Fruit fly (Drosophila melanogaster) Kc167 (cell line): ENCODE measurements around the gene bark.

ENCODE experiments used
- Myc ChIP-seq: fragments of >200 bp; optimal IDR thresholded peaks from 2 replicates; lab custom pipeline; 2017; ENCODE audit warnings: missing external identifiers
- Sin3A ChIP-seq: fragments of >200 bp; optimal IDR thresholded peaks from 2 replicates; lab custom pipeline; 2018; ENCODE audit warnings: missing external identifiers
- h ChIP-seq: fragments of >200 bp; optimal IDR thresholded peaks from 3 replicates; lab custom pipeline; 2018; ENCODE audit warnings: missing external identifiers
- insv ChIP-seq: fragments of >200 bp; optimal IDR thresholded peaks from 3 replicates; lab custom pipeline; 2018; ENCODE audit warnings: missing external identifiers
- psq ChIP-seq: fragments of >200 bp; optimal IDR thresholded peaks from 2 replicates; lab custom pipeline; 2017; ENCODE audit warnings: missing external identifiers
- ttk ChIP-seq: sonication (Bioruptor generic); optimal IDR thresholded peaks from 2 replicates; lab custom pipeline; 2017; ENCODE audit warnings: missing external identifiers

The bark gene

DNA sequence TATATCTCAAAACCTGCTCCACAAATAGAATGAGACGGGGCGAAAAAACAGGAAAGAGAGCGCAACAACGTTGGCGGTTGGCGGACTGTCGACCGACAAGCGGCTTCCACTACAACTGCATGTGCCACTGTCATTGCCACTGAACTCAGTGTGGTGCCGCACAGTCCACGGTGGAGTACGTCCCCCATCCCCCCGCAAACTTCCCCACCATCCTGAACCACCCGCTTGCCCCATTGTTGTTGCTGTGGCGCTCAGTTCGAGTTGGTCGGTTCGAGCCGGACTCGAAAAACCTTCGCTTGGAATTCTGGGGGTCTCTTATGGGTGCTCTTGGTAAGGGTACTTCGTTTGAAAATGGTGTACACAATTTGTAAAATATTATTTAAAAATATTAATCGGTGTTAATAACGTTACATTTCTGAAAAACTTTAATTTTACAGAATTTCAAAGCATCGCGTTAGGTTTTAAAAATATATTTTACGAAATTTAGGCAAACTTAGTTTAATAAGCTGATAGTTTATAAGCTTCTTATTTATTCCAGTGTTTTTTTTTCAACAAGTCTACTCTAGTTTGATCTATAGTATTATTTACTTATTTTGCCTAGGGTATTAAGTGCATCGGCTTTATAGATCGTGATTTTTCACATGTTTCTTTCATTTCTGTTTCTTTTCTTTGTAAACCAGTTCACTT lies 13.9 kb upstream of the bark start:
- TF ChIP-seq h (lab: Kevin White, UChicago) = no peak
- TF ChIP-seq Myc (lab: Kevin White, UChicago) = no peak
- no peak for TF ChIP-seq ttk (lab: Kevin White, UChicago)
- no peak for TF ChIP-seq psq
- no peak for TF ChIP-seq insv (lab: Kevin White, UChicago)
- TF ChIP-seq Sin3A (lab: Kevin White, UChicago) = no peak

DNA sequence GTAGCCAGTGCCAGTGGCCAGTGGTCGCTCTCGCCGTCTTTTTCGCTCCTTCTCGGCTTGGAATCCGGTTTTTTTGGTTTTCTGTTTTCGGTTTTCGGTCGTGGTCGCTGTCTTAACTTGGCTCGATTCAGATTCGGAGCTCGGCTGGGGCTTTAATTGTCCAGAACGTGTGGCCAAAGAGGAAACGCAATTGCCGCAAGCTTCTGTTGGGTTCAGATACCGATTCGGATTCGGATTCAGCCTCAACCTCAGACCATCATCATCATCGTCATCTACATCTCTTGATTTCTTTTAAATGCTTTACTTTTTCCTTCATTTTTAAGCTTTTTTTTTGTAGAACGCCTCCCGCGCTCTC lies 13.4 kb upstream of the bark start:
- TF ChIP-seq Myc (lab: Kevin White, UChicago) (no peak), ttk (lab: Kevin White, UChicago) (no peak), h (lab: Kevin White, UChicago) (no peak), psq (no peak), insv (lab: Kevin White, UChicago) (no peak), Sin3A (lab: Kevin White, UChicago) (no peak)

DNA sequence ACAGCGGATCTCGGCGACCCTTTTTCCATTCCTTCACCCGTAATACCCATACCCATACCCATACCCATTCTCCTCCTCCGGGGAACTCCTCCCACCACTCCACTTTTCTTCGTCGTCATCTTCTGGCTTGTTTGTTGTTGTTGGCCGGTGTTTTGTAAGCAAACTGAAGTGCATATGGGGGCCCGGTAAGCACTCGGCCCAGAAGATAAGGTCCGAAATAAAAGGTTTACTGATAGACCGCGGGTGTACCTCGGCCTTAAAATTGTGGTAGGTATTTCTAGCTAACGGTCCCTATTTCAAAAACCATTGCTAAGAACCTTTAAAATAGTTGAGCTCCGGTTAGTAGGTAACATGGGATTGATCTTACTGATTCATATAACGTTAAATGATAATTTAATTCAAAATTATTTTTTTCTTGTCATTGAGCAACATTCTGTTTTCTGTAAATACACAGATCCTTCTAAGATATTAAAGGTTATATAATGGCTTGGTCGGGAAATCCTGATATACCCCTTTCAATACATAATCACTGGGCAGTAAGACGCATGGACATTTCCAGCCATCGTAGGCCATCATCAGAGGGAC lies 11.1 kb upstream of the bark start:
- TF ChIP-seq ttk (lab: Kevin White, UChicago) = no peak
- TF ChIP-seq Sin3A (lab: Kevin White, UChicago) = no peak
- no peak for TF ChIP-seq Myc (lab: Kevin White, UChicago)
- no peak for TF ChIP-seq psq
- TF ChIP-seq insv (lab: Kevin White, UChicago) = no peak
- no peak for TF ChIP-seq h (lab: Kevin White, UChicago)

DNA sequence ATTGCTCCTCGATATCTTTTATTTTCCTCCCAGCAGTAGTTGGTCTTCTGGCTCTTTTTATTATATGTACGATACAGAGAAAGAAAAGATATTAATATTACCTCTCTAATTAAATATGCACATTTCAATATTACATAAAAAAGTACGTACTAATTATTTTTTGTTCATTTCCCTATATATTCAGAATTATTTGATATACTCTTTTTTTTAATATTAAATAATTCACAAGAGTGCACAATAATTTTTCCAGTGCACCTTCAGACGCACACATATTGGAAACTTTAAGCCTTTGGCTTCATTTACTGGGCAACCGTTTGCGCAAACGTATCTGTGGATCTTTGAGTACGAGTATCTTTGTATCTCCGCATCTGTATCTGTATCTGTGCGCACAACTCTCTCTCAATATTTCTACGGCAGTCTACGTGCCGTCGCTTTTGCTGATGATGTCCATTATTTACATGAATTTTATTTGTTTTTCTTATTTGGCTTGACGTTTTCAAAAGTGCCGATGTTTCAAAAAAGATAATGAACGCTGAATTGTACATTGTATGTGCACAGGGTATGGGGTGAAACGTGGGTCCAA lies 10.3 kb upstream of the bark start:
- TF ChIP-seq Myc (lab: Kevin White, UChicago) = no peak
- no peak for TF ChIP-seq insv (lab: Kevin White, UChicago)
- TF ChIP-seq ttk (lab: Kevin White, UChicago) = no peak
- no peak for TF ChIP-seq h (lab: Kevin White, UChicago)

DNA sequence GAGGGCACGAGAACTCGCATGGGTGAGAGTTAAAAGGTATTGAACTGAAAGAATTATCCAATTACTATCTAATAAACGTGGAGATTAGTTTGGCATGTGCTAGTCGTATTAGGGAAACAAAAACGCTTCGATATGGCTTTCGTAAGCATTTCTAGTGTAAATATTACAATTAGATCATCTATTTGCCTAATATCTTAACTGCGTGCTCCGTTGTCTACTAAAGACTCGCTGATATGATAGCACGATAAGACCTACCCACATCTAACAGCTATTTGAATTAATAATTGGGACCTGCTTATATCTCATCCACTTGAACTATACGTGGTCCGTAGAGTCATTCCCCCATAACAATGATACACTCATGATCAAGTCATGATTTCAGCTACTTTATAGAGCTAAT lies 9.5 kb upstream of the bark start:
- TF ChIP-seq psq = no peak
- no peak for TF ChIP-seq h (lab: Kevin White, UChicago)
- no peak for TF ChIP-seq Myc (lab: Kevin White, UChicago)
- no peak for TF ChIP-seq insv (lab: Kevin White, UChicago)
- no peak for TF ChIP-seq ttk (lab: Kevin White, UChicago)
- TF ChIP-seq Sin3A (lab: Kevin White, UChicago) = no peak

DNA sequence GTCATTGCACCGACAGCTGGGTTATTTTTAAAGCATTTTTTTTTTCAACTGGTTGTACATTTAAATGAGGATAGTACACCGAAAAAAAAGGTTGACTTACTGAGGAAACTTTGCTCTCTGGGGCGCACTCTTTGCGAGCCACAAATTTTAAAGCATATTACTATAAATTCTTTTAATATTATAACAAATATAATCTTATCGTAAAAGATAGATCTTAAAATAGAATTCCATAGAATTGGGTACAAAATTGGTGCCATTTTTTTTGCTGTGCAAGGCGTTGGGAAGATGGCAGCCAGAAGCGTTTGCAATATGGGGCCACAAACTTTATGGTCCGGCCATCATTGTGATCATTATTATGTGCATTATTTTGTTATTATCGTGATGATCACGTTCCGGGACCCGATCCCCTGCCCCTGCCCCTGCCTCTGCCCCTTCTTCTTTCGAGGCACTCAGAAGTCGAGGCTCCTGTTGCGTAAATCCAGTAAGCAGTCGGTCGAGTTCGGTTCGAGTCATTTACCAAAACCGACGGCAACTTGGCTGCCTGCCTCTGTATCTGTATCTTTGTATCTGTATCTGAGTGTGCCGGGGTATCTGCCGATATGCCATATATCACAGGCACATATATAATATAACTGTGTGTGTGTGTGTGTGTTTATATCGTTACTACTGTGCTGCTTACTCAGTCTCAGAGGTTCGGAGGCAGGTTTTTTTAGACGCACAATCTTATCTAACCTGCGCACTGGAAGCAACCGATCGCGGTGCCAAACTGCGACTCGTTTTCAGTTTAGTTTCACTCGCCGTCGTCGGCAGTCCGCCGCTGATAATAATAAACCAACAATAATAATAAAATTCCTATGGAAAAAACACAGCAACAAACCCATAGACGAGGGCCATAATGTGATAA lies 8.6 kb upstream of the bark start:
- TF ChIP-seq insv (lab: Kevin White, UChicago) = no peak
- TF ChIP-seq ttk (lab: Kevin White, UChicago) = no peak
- no peak for TF ChIP-seq Sin3A (lab: Kevin White, UChicago)

DNA sequence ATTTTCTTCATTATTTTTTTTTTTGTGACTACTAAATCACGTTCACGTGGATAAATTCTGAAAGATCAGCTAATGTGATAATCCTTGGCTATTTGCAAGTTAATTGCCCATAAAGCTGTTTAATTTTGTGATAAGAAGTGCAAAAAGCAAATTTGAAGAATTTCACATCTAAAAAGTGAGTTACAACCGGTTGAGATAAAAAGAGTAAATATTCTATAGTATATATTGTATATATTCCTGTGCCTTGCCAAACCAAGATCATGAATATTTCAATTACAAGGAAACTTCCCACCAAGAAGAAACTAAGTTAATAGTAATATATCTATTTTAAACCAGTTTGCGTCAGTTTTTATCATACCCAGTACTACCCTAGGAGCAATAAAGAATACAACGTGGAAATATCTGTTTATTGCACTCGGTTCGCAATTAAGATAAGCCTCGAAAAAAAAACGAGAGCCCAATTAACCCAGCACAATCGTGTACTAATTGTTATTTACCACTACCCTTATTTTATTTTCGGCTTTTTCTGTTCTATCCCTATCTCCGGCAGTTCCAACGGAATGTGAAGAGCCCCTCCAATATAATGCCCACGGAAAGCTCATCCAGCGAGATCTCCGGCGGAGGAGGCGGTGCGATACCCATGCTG lies 7.7 kb upstream of the bark start:
- TF ChIP-seq h (lab: Kevin White, UChicago) (no peak), insv (lab: Kevin White, UChicago) (no peak), Sin3A (lab: Kevin White, UChicago) (no peak), Myc (lab: Kevin White, UChicago) (no peak), psq (no peak), ttk (lab: Kevin White, UChicago) (no peak)

DNA sequence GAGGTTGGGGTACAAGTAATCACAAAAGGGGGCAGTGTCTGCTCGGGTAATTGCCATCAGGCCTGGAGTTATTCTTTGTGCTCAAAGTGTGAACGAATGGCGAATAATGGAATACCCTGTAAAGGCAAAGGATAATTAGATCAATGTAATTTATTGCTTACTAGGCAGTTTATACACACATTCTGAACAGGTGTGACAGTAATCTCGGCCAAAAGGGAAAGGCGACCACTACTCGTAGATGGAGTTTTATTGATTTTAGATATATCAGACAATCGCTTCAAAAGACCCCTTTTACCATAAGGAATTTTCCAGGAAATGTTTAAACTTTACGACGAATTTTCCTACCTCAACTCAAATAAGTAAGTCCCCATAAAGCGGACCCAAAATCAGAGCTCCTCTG lies 6.4 kb upstream of the bark start:
- TF ChIP-seq Sin3A (lab: Kevin White, UChicago) (no peak), psq (no peak), h (lab: Kevin White, UChicago) (no peak), Myc (lab: Kevin White, UChicago) (no peak), insv (lab: Kevin White, UChicago) (no peak)

DNA sequence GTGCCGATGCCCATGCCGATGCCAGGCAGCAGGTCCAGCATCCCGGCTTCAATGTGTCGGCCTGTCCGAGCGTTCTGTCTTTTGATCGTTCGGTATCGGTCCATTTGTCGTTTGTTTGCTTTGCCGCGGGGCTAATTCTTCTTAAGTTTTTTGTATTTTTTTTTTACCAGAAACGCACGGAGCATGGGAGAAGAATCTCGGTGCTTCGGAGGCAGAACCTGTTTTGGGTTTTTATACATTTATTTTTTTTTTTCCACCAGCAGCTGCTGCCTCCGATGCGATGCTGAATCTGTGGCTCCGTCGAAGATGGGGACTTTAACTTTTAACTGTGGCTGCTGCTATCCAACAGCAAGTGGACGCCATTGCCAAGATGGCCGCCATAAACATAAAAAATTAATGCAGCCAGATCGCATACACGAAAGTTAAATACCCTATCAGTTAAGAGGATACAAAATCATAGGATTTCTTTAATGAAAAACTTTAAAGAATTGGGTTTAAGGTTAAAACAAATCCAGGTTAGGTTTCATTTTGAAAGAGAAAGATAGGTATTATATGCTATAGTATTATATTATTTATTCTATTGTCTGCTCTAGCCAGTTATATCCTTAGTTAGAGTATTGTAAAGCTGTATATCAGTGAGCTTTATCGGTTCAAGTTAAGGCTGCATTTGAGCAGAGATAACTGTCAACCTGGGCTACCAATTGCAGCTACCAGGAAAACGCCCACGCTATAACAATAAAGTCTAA lies 5.7 kb upstream of the bark start:
- no peak for TF ChIP-seq ttk (lab: Kevin White, UChicago)
- no peak for TF ChIP-seq h (lab: Kevin White, UChicago)

DNA sequence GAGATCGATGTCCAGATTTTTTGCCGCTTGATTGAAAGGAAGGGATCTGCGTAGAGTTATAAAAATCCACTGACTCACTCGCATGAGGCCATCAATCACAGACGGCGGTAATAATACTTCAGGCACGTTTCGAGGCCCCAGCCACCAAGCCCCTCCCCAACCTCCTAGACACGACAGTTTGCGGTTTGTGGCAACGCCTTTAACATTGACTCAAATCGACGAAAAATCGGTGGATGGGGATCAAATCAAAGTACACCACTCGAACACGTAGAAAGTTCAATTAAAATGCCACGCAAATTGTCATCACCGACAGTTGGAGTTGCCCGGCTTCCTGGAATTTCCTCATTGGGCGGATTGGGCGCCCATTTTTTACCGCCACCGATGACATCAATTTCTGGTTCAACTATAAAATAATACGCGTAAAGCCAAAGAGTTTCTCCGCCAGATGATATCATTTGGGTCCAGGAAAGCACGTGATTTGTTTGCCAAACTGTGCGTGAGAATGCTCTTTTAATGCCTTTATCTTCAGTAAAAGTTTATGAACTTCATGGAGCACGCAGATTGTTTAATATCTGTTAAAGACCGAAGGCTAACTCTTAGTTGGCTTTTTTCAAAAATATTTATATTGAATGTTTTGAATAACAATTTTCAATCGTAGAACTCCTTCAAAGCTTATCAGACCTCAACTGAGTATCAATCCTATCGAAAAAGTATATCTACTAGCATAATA lies 2.5 kb upstream of the bark start, which contains the start of gene CG31960:
Gene CG31960 (plus strand): TSS at position 680 of the 730 bp plus-strand sequence.
- TF ChIP-seq insv (lab: Kevin White, UChicago) = no peak
- TF ChIP-seq ttk (lab: Kevin White, UChicago) = no peak
- TF ChIP-seq h (lab: Kevin White, UChicago) = no peak
- no peak for TF ChIP-seq psq
- no peak for TF ChIP-seq Myc (lab: Kevin White, UChicago)
